Worm (Caenorhabditis elegans): ENCODE measurements around the gene T26H8.5.

- no peak for TF ChIP-seq aly-2 (tag; optimal IDR thresholded peaks at IDR 0.05)
- TF ChIP-seq lin-39 (tag; optimal IDR thresholded peaks at IDR 0.05), result no peak
- no peak for TF ChIP-seq nhr-237 (tag; optimal IDR thresholded peaks at IDR 0.05)
- TF ChIP-seq ceh-28 (tag; optimal IDR thresholded peaks at IDR 0.05), result no peak
- TF ChIP-seq lin-15B (tag; optimal IDR thresholded peaks at IDR 0.05), result no peak
- TF ChIP-seq eor-1 (tag; optimal IDR thresholded peaks at IDR 0.05), result no peak
- no peak for TF ChIP-seq ztf-4 (tag; optimal IDR thresholded peaks at IDR 0.05)
- TF ChIP-seq fkh-10 (GFP tag; optimal IDR thresholded peaks at IDR 0.05), result no peak
These were observed 30.6 kb downstream of the T26H8.5 start, which contains the start of gene srw-16 for ce11 chrV:15274757-15275156.

Data from whole organism, L3 larva.